Fruit fly (Drosophila melanogaster): ENCODE results near the gene Tmem214.
A peak's percentile ranks its signal among the peaks of the same experiment; 100 is the strongest.

Tmem214 gene

dm6 chr2L:10970134-10970533 lies at the start of gene Tmem214, which contains the start of gene YL-1:
TSS of gene Tmem214 (minus strand) at chr2L:10970275.
TSS of gene YL-1 (plus strand) at chr2L:10970443.
- peak; percentile 43 for TF ChIP-seq CG17801 (GFP tag; optimal IDR thresholded peaks at IDR 0.05; ENCODE audit: partially characterized antibody)

dm6 chr2L:11016695-11017094 lies 46.6 kb upstream of the Tmem214 start, which contains the start of gene CG14913:
TSS of gene CG14913 (plus strand) at chr2L:11016995.
- no peak for TF ChIP-seq CG17801 (GFP tag; optimal IDR thresholded peaks at IDR 0.05; ENCODE audit: partially characterized antibody)

dm6 chr2L:11015320-11015719 lies 45.2 kb upstream of the Tmem214 start, which contains the start of gene Acp32CD:
TSS of gene Acp32CD (plus strand) at chr2L:11015620.
- TF ChIP-seq CG17801 (GFP tag; optimal IDR thresholded peaks at IDR 0.05; ENCODE audit: partially characterized antibody), result no peak

- TF ChIP-seq CG17801 (GFP tag; optimal IDR thresholded peaks at IDR 0.05; ENCODE audit: partially characterized antibody), result no peak
Observed at dm6 chr2L:11014671-11015070, 44.6 kb upstream of the Tmem214 start.

- no peak for TF ChIP-seq CG17801 (GFP tag; optimal IDR thresholded peaks at IDR 0.05; ENCODE audit: partially characterized antibody)
Observed at dm6 chr2L:11014018-11014611, 44.0 kb upstream of the Tmem214 start.

- peak; percentile 69 for TF ChIP-seq CG17801 (GFP tag; optimal IDR thresholded peaks at IDR 0.05; ENCODE audit: partially characterized antibody)
Observed at dm6 chr2L:11010999-11011398, 40.9 kb upstream of the Tmem214 start, which contains the start of the genes Art8 and dUTPase. TSS of gene Art8 (minus strand) at chr2L:11011086. TSS of gene dUTPase (plus strand) at chr2L:11011312.

dm6 chr2L:11004674-11005045 lies 34.6 kb upstream of the Tmem214 start, which contains the start of gene Nup154:
TSS of gene Nup154 (plus strand) at chr2L:11004820.
- TF ChIP-seq CG17801 (GFP tag; optimal IDR thresholded peaks at IDR 0.05; ENCODE audit: partially characterized antibody), result no peak

dm6 chr2L:11003925-11004673 lies 34.0 kb upstream of the Tmem214 start, which contains the start of gene RpL9:
TSS of gene RpL9 (minus strand) at chr2L:11004189.
- peak; percentile 84 for TF ChIP-seq CG17801 (GFP tag; optimal IDR thresholded peaks at IDR 0.05; ENCODE audit: partially characterized antibody)

- TF ChIP-seq CG17801 (GFP tag; optimal IDR thresholded peaks at IDR 0.05; ENCODE audit: partially characterized antibody), result no peak
Observed at dm6 chr2L:11001376-11002122, 31.5 kb upstream of the Tmem214 start, which contains the start of the genes aub and lectin-33A. TSS of gene aub (minus strand) at chr2L:11001476. TSS of gene lectin-33A (plus strand) at chr2L:11002072.

dm6 chr2L:10989162-10989561 lies 19.1 kb upstream of the Tmem214 start, which contains the start of gene TTLL4A:
TSS of gene TTLL4A (plus strand) at chr2L:10989401.
- peak; percentile 38 for TF ChIP-seq CG17801 (GFP tag; optimal IDR thresholded peaks at IDR 0.05; ENCODE audit: partially characterized antibody)

- no peak for TF ChIP-seq CG17801 (GFP tag; optimal IDR thresholded peaks at IDR 0.05; ENCODE audit: partially characterized antibody)
Observed at dm6 chr2L:10988026-10988425, 18.0 kb upstream of the Tmem214 start.

dm6 chr2L:10987370-10987853 lies 17.3 kb upstream of the Tmem214 start, which contains the start of the genes piwi and CG12253:
TSS of gene piwi (minus strand) at chr2L:10987420.
TSS of gene CG12253 (plus strand) at chr2L:10987806.
- TF ChIP-seq CG17801 (GFP tag; optimal IDR thresholded peaks at IDR 0.05; ENCODE audit: partially characterized antibody), result peak; percentile 6

dm6 chr2L:10986138-10986537 lies 16.1 kb upstream of the Tmem214 start:
- TF ChIP-seq CG17801 (GFP tag; optimal IDR thresholded peaks at IDR 0.05; ENCODE audit: partially characterized antibody), result peak; percentile 54

dm6 chr2L:10976864-10977586 lies 7.0 kb upstream of the Tmem214 start:
- TF ChIP-seq CG17801 (GFP tag; optimal IDR thresholded peaks at IDR 0.05; ENCODE audit: partially characterized antibody), result peak; percentile 1

Measured in ovary, adult (tissue).